Worm (Caenorhabditis elegans): ENCODE measurements around the gene abcf-2.

abcf-2 gene

DNA sequence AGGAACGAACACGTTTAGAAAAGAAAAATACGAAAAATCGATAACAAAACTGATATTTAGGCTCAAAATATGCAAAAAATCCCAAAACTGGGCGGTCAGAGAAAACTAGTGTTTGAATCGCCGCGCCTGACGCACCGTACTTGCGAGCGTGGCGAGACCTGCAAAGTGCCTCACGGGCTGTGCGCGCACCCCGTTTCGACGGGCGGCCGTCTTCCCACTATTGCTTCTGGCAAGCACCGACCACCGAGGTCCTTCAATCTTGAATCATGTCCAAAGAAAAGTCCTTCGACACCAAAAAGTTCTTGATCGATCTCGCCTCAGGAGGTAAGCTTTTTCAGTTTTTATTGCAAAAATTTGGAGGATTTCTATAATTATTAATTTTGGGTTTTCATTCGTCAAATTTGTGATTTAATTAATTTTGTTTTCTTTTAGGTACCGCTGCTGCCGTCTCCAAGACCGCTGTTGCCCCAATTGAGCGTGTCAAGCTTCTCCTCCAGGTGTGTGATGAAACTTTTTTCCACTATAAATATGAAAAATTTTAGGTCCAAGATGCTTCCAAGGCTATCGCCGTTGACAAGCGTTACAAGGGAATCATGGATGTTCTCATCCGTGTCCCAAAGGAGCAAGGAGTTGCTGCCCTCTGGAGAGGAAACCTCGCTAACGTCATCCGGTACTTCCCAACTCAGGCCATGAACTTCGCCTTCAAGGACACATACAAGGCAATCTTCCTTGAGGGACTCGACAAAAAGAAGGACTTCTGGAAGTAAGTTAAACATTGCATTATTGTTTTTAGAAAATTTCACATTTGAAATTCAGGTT is 1.1 kb upstream of the abcf-2 start, which contains the start of gene ant-1.1:
TSS of gene ant-1.1 (plus strand) at position 199 of the 819 bp plus-strand sequence.
- TF ChIP-seq skn-1 (tag; optimal IDR thresholded peaks at IDR 0.05) (no peak), Y55F3AM.14 (GFP tag; optimal IDR thresholded peaks at IDR 0.05) (peak; percentile 86), alr-1 (tag; optimal IDR thresholded peaks at IDR 0.05) (no peak), nhr-11 (tag; optimal IDR thresholded peaks at IDR 0.05) (no peak), ceh-16 (tag; optimal IDR thresholded peaks at IDR 0.05) (peak; percentile 95), lin-39 (tag; optimal IDR thresholded peaks at IDR 0.05) (no peak), sma-3 (GFP tag; optimal IDR thresholded peaks at IDR 0.05) (peak; percentile 98), lsy-2 (tag; optimal IDR thresholded peaks at IDR 0.05) (peak; percentile 99), ztf-4 (tag; optimal IDR thresholded peaks at IDR 0.05) (peak; percentile 90), unc-55 (GFP tag; optimal IDR thresholded peaks at IDR 0.05) (peak; percentile 97), crh-2 (tag; optimal IDR thresholded peaks at IDR 0.05) (peak; percentile 94), lin-13 (GFP tag; optimal IDR thresholded peaks at IDR 0.05) (peak; percentile 96), C34F6.9 (tag; optimal IDR thresholded peaks at IDR 0.05) (peak; percentile 89), nhr-25 (tag; optimal IDR thresholded peaks at IDR 0.05) (peak; percentile 95), sma-9 (GFP tag; optimal IDR thresholded peaks at IDR 0.05) (peak; percentile 91), sma-9 (tag; optimal IDR thresholded peaks at IDR 0.05) (no peak), dmd-4 (tag; optimal IDR thresholded peaks at IDR 0.05) (no peak), ztf-1 (GFP tag; conservative IDR thresholded peaks at IDR 0.05) (no peak), nhr-77 (tag; optimal IDR thresholded peaks at IDR 0.05) (peak; percentile 36), sem-4 (tag; optimal IDR thresholded peaks at IDR 0.05) (peak; percentile 90), blmp-1 (tag; optimal IDR thresholded peaks at IDR 0.05; ENCODE audit: insufficient read depth) (peak; percentile 68), peb-1 (tag; optimal IDR thresholded peaks at IDR 0.05) (no peak), egl-27 (tag; optimal IDR thresholded peaks at IDR 0.05) (peak; percentile 62), lin-11 (tag; optimal IDR thresholded peaks at IDR 0.05) (peak; percentile 97), unc-62 (GFP tag; optimal IDR thresholded peaks at IDR 0.05) (peak; percentile 66), ztf-11 (tag; optimal IDR thresholded peaks at IDR 0.05) (no peak), nhr-21 (tag; optimal IDR thresholded peaks at IDR 0.05) (peak; percentile 93), ZK546.5 (tag; optimal IDR thresholded peaks at IDR 0.05) (peak; percentile 99), F13H6.1 (tag; optimal IDR thresholded peaks at IDR 0.05) (peak; percentile 92), nhr-129 (tag; optimal IDR thresholded peaks at IDR 0.05) (peak; percentile 91), elt-1 (tag; optimal IDR thresholded peaks at IDR 0.05) (no peak), zag-1 (tag; optimal IDR thresholded peaks at IDR 0.05) (peak; percentile 85), fos-1 (tag; optimal IDR thresholded peaks at IDR 0.05) (peak; percentile 52), R02D3.7 (tag; optimal IDR thresholded peaks at IDR 0.05) (no peak), nhr-237 (tag; optimal IDR thresholded peaks at IDR 0.05) (peak; percentile 46), ceh-82 (tag; optimal IDR thresholded peaks at IDR 0.05) (peak; percentile 88), mdl-1 (tag; optimal IDR thresholded peaks at IDR 0.05) (peak in 1 of 2 experiments; percentile 30), mbf-1 (tag; optimal IDR thresholded peaks at IDR 0.05) (no peak), aly-2 (tag; optimal IDR thresholded peaks at IDR 0.05) (no peak), nhr-10 (tag; optimal IDR thresholded peaks at IDR 0.05) (peak; percentile 44), nhr-6 (tag; optimal IDR thresholded peaks at IDR 0.05) (peak; percentile 81), unc-39 (tag; optimal IDR thresholded peaks at IDR 0.05) (no peak), ama-1 (optimal IDR thresholded peaks at IDR 0.05) (peak; percentile 92), mab-5 (tag; optimal IDR thresholded peaks at IDR 0.05) (peak; percentile 93), nhr-12 (tag; optimal IDR thresholded peaks at IDR 0.05) (no peak), elt-3 (tag; optimal IDR thresholded peaks at IDR 0.05) (no peak), snpc-4 (tag; optimal IDR thresholded peaks at IDR 0.05) (peak; percentile 81), nhr-23 (tag; optimal IDR thresholded peaks at IDR 0.05) (no peak), gmeb-1 (tag; optimal IDR thresholded peaks at IDR 0.05) (peak; percentile 97)
